Fruit fly (Drosophila melanogaster) whole organism: Measurements from ENCODE around the gene CG46441.

Experiments
- Dll ChIP-seq: fragments of >200 bp; optimal IDR thresholded peaks from 2 replicates; lab custom pipeline; 2017
- EcR ChIP-seq, 2 experiments: fragments of >200 bp; optimal IDR thresholded peaks; 2 replicates each; lab custom pipeline; 2017; ENCODE audit warnings: missing biosample characterization in 2 of 2, missing genetic modification characterization in 2 of 2, missing genetic modification reagents in 2 of 2
- pan ChIP-seq: fragments of >200 bp; optimal IDR thresholded peaks from 2 replicates; lab custom pipeline; 2017
- usp ChIP-seq: fragments of >200 bp; optimal IDR thresholded peaks from 2 replicates; lab custom pipeline; 2017; ENCODE audit warnings: missing biosample characterization, missing genetic modification characterization, mixed read lengths

- TF ChIP-seq Dll (lab: Kevin White, UChicago) (no peak), pan (lab: Kevin White, UChicago) (no peak), EcR (GFP tag; optimal IDR thresholded peaks at IDR 0.05; lab: Kevin White, UChicago) (no peak), usp (GFP tag; lab: Kevin White, UChicago) (no peak)
Observed at dm6 chr3R:20544952-20545351, 43.1 kb upstream of the CG46441 start.
